Worm (Caenorhabditis elegans) whole organism, L1 larva: ENCODE measurements around the gene art-1.

Source experiments
- ceh-90 ChIP-seq: sonication (generic microtip); optimal IDR thresholded peaks from 2 replicates; lab custom pipeline; 2016; ENCODE audit warnings: missing genetic modification characterization, missing compliant biosample characterization
- jun-1 ChIP-seq: fragments of 150-350 bp; optimal IDR thresholded peaks from 2 replicates; lab custom pipeline; 2014; ENCODE audit warnings: missing biosample characterization, missing genetic modification reagents, missing genetic modification characterization
- mep-1 ChIP-seq: fragments of 150-350 bp; optimal IDR thresholded peaks from 2 replicates; lab custom pipeline; 2014; ENCODE audit warnings: missing biosample characterization, missing genetic modification characterization
- pag-3 ChIP-seq: sonication (generic microtip); optimal IDR thresholded peaks from 2 replicates; lab custom pipeline; 2017; ENCODE audit warnings: missing genetic modification characterization, mild to moderate bottlenecking, missing compliant biosample characterization, antibody characterized with exemption, borderline replicate concordance; ENCODE audit not compliant: insufficient read depth
- ztf-4 ChIP-seq: fragments of 150-350 bp; optimal IDR thresholded peaks from 2 replicates; lab custom pipeline; 2014; ENCODE audit warnings: missing biosample characterization, missing genetic modification characterization

- TF ChIP-seq ztf-4 (tag; lab: Kevin White, UChicago) = no peak
- TF ChIP-seq ceh-90 (tag; lab: Kevin White, UChicago) = no peak
- TF ChIP-seq pag-3 = no peak
- TF ChIP-seq jun-1 = no peak
- no peak for TF ChIP-seq mep-1 (tag; lab: Kevin White, UChicago)
Measured at ce11 chrII:6970515-6970914, 1.5 kb downstream of the art-1 start, which contains the start of gene C15F1.5.
